Worm (Caenorhabditis elegans) whole organism, late embryonic: ENCODE results near the gene pptr-1.

Source experiments
- C38D4.7 ChIP-seq: fragments of 200-800 bp; sonication (Bioruptor generic); optimal IDR thresholded peaks from 2 replicates; lab custom pipeline; 2018; ENCODE audit warnings: mild to moderate bottlenecking, missing genetic modification characterization, moderate library complexity, missing compliant biosample characterization
- K09A11.1 ChIP-seq: sonication (generic microtip); optimal IDR thresholded peaks from 2 replicates; lab custom pipeline; 2017; ENCODE audit warnings: antibody characterized with exemption, mild to moderate bottlenecking, missing genetic modification characterization, missing compliant biosample characterization; ENCODE audit not compliant: insufficient read depth
- T23F11.4 ChIP-seq: fragments of 200-800 bp; sonication (Bioruptor generic); optimal IDR thresholded peaks from 2 replicates; lab custom pipeline; 2018; ENCODE audit warnings: mild to moderate bottlenecking, missing genetic modification characterization, missing compliant biosample characterization
- ama-1 ChIP-seq: fragments of 150-350 bp; optimal IDR thresholded peaks from 2 replicates; lab custom pipeline; 2014
- ceh-19 ChIP-seq: fragments of 200-800 bp; sonication (Bioruptor generic); optimal IDR thresholded peaks from 2 replicates; lab custom pipeline; 2018; ENCODE audit warnings: mild to moderate bottlenecking, missing genetic modification characterization, missing compliant biosample characterization
- ceh-22 ChIP-seq: sonication (generic microtip); optimal IDR thresholded peaks from 2 replicates; lab custom pipeline; 2017; ENCODE audit warnings: missing biosample characterization, missing genetic modification characterization
- ceh-31 ChIP-seq: sonication (generic microtip); optimal IDR thresholded peaks from 2 replicates; lab custom pipeline; 2016; ENCODE audit warnings: missing genetic modification characterization, missing compliant biosample characterization
- ceh-34 ChIP-seq: sonication (generic microtip); optimal IDR thresholded peaks from 2 replicates; lab custom pipeline; 2016; ENCODE audit warnings: mild to moderate bottlenecking, missing genetic modification characterization, missing compliant biosample characterization
- ceh-45 ChIP-seq: fragments of 200-800 bp; sonication (Bioruptor generic); IDR thresholded peaks from 2 replicates; pipeline ENCODE4 v1.3.6; 2022; ENCODE audit warnings: missing genetic modification reagents, missing genetic modification characterization, missing compliant biosample characterization
- ceh-6 ChIP-seq: fragments of 200-800 bp; sonication (Bioruptor generic); optimal IDR thresholded peaks from 2 replicates; lab custom pipeline; 2018; ENCODE audit warnings: mild to moderate bottlenecking, missing genetic modification characterization, missing compliant biosample characterization
- ceh-9 ChIP-seq: sonication (generic microtip); optimal IDR thresholded peaks from 2 replicates; lab custom pipeline; 2016; ENCODE audit warnings: mild to moderate bottlenecking, missing genetic modification characterization, inconsistent platforms, missing compliant biosample characterization
- che-1 ChIP-seq: sonication (generic microtip); optimal IDR thresholded peaks from 2 replicates; lab custom pipeline; 2016; ENCODE audit warnings: mild to moderate bottlenecking, missing genetic modification characterization, missing compliant biosample characterization
- dve-1 ChIP-seq: sonication (generic microtip); optimal IDR thresholded peaks from 2 replicates; lab custom pipeline; 2017; ENCODE audit warnings: antibody characterized with exemption, mild to moderate bottlenecking, missing genetic modification characterization, missing compliant biosample characterization
- elt-2 ChIP-seq: sonication (generic microtip); optimal IDR thresholded peaks from 2 replicates; lab custom pipeline; 2016; ENCODE audit warnings: missing genetic modification reagents, missing genetic modification characterization, missing compliant biosample characterization
- elt-4 ChIP-seq: sonication (generic microtip); optimal IDR thresholded peaks from 2 replicates; lab custom pipeline; 2016; ENCODE audit warnings: missing genetic modification characterization, missing compliant biosample characterization
- ets-4 ChIP-seq: sonication (generic microtip); optimal IDR thresholded peaks from 2 replicates; lab custom pipeline; 2016; ENCODE audit warnings: missing genetic modification characterization, missing compliant biosample characterization
- eyg-1 ChIP-seq: sonication (generic microtip); optimal IDR thresholded peaks from 2 replicates; lab custom pipeline; 2016; ENCODE audit warnings: missing genotype, missing genetic modification characterization, missing compliant biosample characterization
- fax-1 ChIP-seq: sonication (generic microtip); optimal IDR thresholded peaks from 2 replicates; lab custom pipeline; 2016; ENCODE audit warnings: missing genotype, missing genetic modification characterization, missing compliant biosample characterization
- fkh-6 ChIP-seq: sonication (generic microtip); optimal IDR thresholded peaks from 2 replicates; lab custom pipeline; 2016; ENCODE audit warnings: missing genetic modification characterization, missing compliant biosample characterization
- hlh-13 ChIP-seq: fragments of 200-800 bp; sonication (Bioruptor generic); optimal IDR thresholded peaks from 2 replicates; lab custom pipeline; 2018; ENCODE audit warnings: mild to moderate bottlenecking, missing genetic modification characterization, missing compliant biosample characterization
- hlh-15 ChIP-seq: sonication (generic microtip); optimal IDR thresholded peaks from 2 replicates; lab custom pipeline; 2016; ENCODE audit warnings: missing genetic modification characterization, missing compliant biosample characterization
- hlh-6 ChIP-seq: sonication (generic microtip); optimal IDR thresholded peaks from 2 replicates; lab custom pipeline; 2016; ENCODE audit warnings: missing genotype, missing genetic modification characterization, missing compliant biosample characterization
- hlh-8 ChIP-seq: sonication (generic microtip); optimal IDR thresholded peaks from 2 replicates; lab custom pipeline; 2016; ENCODE audit warnings: missing genotype, missing genetic modification characterization, missing compliant biosample characterization
- lim-6 ChIP-seq: sonication (generic microtip); optimal IDR thresholded peaks from 2 replicates; lab custom pipeline; 2016; ENCODE audit warnings: missing genetic modification characterization, missing compliant biosample characterization
- mec-3 ChIP-seq: sonication (generic microtip); optimal IDR thresholded peaks from 2 replicates; lab custom pipeline; 2016; ENCODE audit warnings: borderline replicate concordance, missing genetic modification characterization, missing compliant biosample characterization
- nfya-1 ChIP-seq: sonication (generic microtip); optimal IDR thresholded peaks from 2 replicates; lab custom pipeline; 2017; ENCODE audit warnings: missing genetic modification characterization, mild to moderate bottlenecking, missing compliant biosample characterization, antibody characterized with exemption, moderate library complexity
- nhr-11 ChIP-seq: fragments of 150-350 bp; optimal IDR thresholded peaks from 2 replicates; lab custom pipeline; 2014; ENCODE audit warnings: missing biosample characterization, missing genetic modification characterization
- pat-9 ChIP-seq: fragments of 200-800 bp; sonication (Bioruptor generic); optimal IDR thresholded peaks from 2 replicates; lab custom pipeline; 2018; ENCODE audit warnings: mild to moderate bottlenecking, missing genetic modification characterization, moderate library complexity, missing compliant biosample characterization
- pax-1 ChIP-seq: fragments of 150-350 bp; optimal IDR thresholded peaks from 2 replicates; lab custom pipeline; 2014; ENCODE audit warnings: missing biosample characterization, missing genetic modification characterization
- pha-2 ChIP-seq: sonication (generic microtip); optimal IDR thresholded peaks from 2 replicates; lab custom pipeline; 2017; ENCODE audit warnings: mild to moderate bottlenecking, missing genetic modification characterization, missing compliant biosample characterization
- pha-4 ChIP-seq: fragments of 150-350 bp; optimal IDR thresholded peaks from 2 replicates; lab custom pipeline; 2018; ENCODE audit warnings: missing biosample characterization, missing genetic modification reagents, missing genetic modification characterization
- pqm-1 ChIP-seq: sonication (generic microtip); optimal IDR thresholded peaks from 2 replicates; lab custom pipeline; 2016; ENCODE audit warnings: missing genetic modification characterization, missing compliant biosample characterization
- sdc-2 ChIP-seq: sonication (generic microtip); optimal IDR thresholded peaks from 2 replicates; lab custom pipeline; 2016; ENCODE audit warnings: missing genotype, missing genetic modification characterization, missing compliant biosample characterization
- sox-2 ChIP-seq: fragments of 200-800 bp; sonication (Bioruptor generic); IDR thresholded peaks from 2 replicates; pipeline ENCODE4 v1.3.6; 2022; ENCODE audit warnings: missing genetic modification reagents, missing genetic modification characterization, missing compliant biosample characterization
- sox-4 ChIP-seq: sonication (generic microtip); optimal IDR thresholded peaks from 2 replicates; lab custom pipeline; 2017; ENCODE audit warnings: mild to moderate bottlenecking, missing genetic modification characterization, inconsistent platforms, missing compliant biosample characterization
- syd-9 ChIP-seq: sonication (generic microtip); optimal IDR thresholded peaks from 2 replicates; lab custom pipeline; 2016; ENCODE audit warnings: mild to moderate bottlenecking, missing genetic modification characterization, moderate library complexity, missing compliant biosample characterization
- ttx-3 ChIP-seq: sonication (generic microtip); optimal IDR thresholded peaks from 2 replicates; lab custom pipeline; 2016; ENCODE audit warnings: missing genetic modification reagents, missing genetic modification characterization, missing compliant biosample characterization
- unc-3 ChIP-seq, 2 experiments: fragments of 200-800 bp in 1 of 2; sonication (Bioruptor generic) in 1 of 2; sonication (generic microtip) in 1 of 2; conservative IDR thresholded peaks in 1 of 2; optimal IDR thresholded peaks in 1 of 2; 2 replicates each; pipeline versions ENCODE4 v1.3.6 to Lab custom; 2016 to 2022; ENCODE audit warnings: missing compliant biosample characterization in 2 of 2, missing genetic modification characterization in 2 of 2, missing genetic modification reagents in 1 of 2
- unc-42 ChIP-seq: sonication (generic microtip); optimal IDR thresholded peaks from 2 replicates; lab custom pipeline; 2016; ENCODE audit warnings: missing genotype, missing genetic modification characterization, missing compliant biosample characterization
- unc-55 ChIP-seq: sonication (generic microtip); optimal IDR thresholded peaks from 2 replicates; lab custom pipeline; 2017; ENCODE audit warnings: missing biosample characterization, missing genetic modification reagents, missing genetic modification characterization
- unc-86 ChIP-seq: sonication (generic microtip); optimal IDR thresholded peaks from 2 replicates; lab custom pipeline; 2016; ENCODE audit warnings: missing genetic modification characterization, missing compliant biosample characterization
- zip-5 ChIP-seq: sonication (generic microtip); optimal IDR thresholded peaks from 2 replicates; lab custom pipeline; 2016; ENCODE audit warnings: missing genetic modification characterization, missing compliant biosample characterization

pptr-1 gene

DNA sequence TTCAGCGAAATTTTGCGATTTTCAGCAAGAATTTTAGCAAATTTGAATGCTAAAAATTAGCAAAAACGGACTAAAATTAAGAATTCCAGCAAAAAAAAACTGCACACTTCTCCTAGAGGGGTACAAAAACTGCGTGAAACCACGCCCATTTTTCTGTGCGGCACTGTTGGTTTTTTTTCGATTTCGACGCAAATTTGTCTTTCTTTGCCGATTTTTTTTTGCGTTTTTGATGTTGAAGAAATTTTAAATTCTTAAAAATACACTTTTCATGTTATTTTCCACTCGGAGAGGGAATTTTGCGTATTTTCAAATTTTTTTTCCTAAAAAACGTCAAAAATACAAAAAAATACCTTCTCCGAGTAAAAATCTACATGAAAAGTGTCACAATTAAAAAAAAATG lies 46.7 kb downstream of the pptr-1 start, which contains the start of gene syp-1:
syp-1 (plus strand) TSS at position 301 of the 400 bp plus-strand sequence.
- TF ChIP-seq ceh-6 (no peak), pax-1 (no peak)

DNA sequence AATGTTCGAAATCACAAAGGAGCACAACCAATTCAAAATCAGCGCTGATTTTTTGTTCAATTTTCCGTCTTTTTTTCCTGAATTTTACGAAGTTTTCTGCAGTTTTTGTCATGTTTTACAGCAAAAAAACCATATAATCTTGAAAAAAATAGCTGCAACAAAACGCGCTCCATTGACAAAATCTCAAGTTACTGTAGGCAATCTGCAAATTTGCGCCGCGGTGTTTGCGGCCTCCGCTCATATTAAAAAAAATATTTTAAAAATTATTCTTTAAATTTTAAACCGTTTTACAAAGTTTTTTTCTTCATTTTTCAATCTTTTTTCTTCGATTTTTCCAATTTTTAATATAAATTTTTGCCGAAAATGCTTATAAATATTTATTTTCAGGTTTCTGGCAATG lies 48.0 kb downstream of the pptr-1 start:
- TF ChIP-seq ceh-34 (tag; lab: Kevin White, UChicago) (no peak), ceh-19 (GFP tag; lab: Kevin White, UChicago) (no peak), hlh-8 (tag; lab: Kevin White, UChicago) (no peak), mec-3 (tag; lab: Kevin White, UChicago) (no peak)

ce11 chrV:16406357-16406756 lies 49.0 kb downstream of the pptr-1 start:
- TF ChIP-seq K09A11.1 (tag; lab: Kevin White, UChicago), result no peak
- no peak for TF ChIP-seq ceh-31 (tag; lab: Kevin White, UChicago)

- TF ChIP-seq ceh-45 (GFP tag; lab: Robert Waterston, UW), result no peak
- TF ChIP-seq pha-2, result no peak
- TF ChIP-seq ceh-9 (tag; lab: Kevin White, UChicago), result no peak
- no peak for TF ChIP-seq ttx-3 (tag; lab: Kevin White, UChicago)
- TF ChIP-seq unc-42 (tag; lab: Kevin White, UChicago), result no peak
- no peak for TF ChIP-seq hlh-6 (tag; lab: Kevin White, UChicago)
- no peak for TF ChIP-seq ama-1 (lab: Kevin White, UChicago)
- no peak for TF ChIP-seq C38D4.7
- TF ChIP-seq dve-1, result no peak
- TF ChIP-seq unc-55 (GFP tag; lab: Kevin White, UChicago), result no peak
- no peak for TF ChIP-seq zip-5 (tag; lab: Kevin White, UChicago)
- no peak for TF ChIP-seq nhr-11 (tag; lab: Kevin White, UChicago)
- no peak for TF ChIP-seq sdc-2 (tag; lab: Kevin White, UChicago)
- no peak for TF ChIP-seq sox-4 (tag; lab: Kevin White, UChicago)
Observed at ce11 chrV:16407663-16408062, 50.3 kb downstream of the pptr-1 start, which contains the start of gene F26D2.3. F26D2.3 (plus strand) TSS chrV:16407963.

ce11 chrV:16410521-16410920 lies 53.2 kb downstream of the pptr-1 start, which contains the start of gene srh-145:
srh-145 (plus strand) TSS chrV:16410713.
- TF ChIP-seq ama-1 (lab: Kevin White, UChicago), result no peak
- TF ChIP-seq ceh-19 (GFP tag; lab: Kevin White, UChicago), result no peak
- TF ChIP-seq unc-3 (GFP tag; conservative IDR thresholded peaks at IDR 0.05; lab: Robert Waterston, UW), result no peak
- TF ChIP-seq unc-3 (tag; optimal IDR thresholded peaks at IDR 0.05; lab: Kevin White, UChicago), result no peak
- TF ChIP-seq hlh-15, result no peak
- TF ChIP-seq T23F11.4 (GFP tag; lab: Kevin White, UChicago), result no peak
- TF ChIP-seq hlh-6 (tag; lab: Kevin White, UChicago), result no peak
- no peak for TF ChIP-seq pqm-1 (tag; lab: Kevin White, UChicago)
- TF ChIP-seq ets-4 (tag; lab: Kevin White, UChicago), result no peak
- no peak for TF ChIP-seq fax-1 (tag; lab: Kevin White, UChicago)
- TF ChIP-seq elt-4 (tag; lab: Kevin White, UChicago), result no peak
- no peak for TF ChIP-seq elt-2 (tag; lab: Kevin White, UChicago)
- no peak for TF ChIP-seq pax-1
- TF ChIP-seq ceh-45 (GFP tag; lab: Robert Waterston, UW), result no peak

DNA sequence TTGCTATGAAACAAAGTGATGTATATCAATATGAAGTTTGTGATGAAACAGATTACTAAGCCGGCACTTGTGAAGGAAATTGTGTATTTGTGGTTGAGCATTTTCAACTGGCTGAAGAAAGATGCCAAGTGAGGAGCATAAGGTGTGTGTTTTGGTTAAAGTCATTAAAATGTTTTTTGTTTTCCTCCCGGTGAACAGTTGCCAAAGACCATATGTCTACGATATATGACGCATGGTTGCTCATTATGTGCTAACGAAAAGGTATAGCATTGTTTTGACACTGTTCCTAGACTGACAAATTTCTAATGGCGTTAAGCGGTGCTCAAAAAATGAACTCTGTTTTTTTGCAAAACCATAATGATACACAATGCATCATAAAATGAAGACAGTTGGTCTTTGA lies 59.7 kb downstream of the pptr-1 start, which contains the start of gene str-55:
str-55 (minus strand) TSS at position 101 of the 400 bp plus-strand sequence.
- TF ChIP-seq pat-9 (tag; lab: Kevin White, UChicago), result no peak
- TF ChIP-seq unc-3 (GFP tag; conservative IDR thresholded peaks at IDR 0.05; lab: Robert Waterston, UW), result no peak
- no peak for TF ChIP-seq unc-3 (tag; optimal IDR thresholded peaks at IDR 0.05; lab: Kevin White, UChicago)
- TF ChIP-seq fkh-6 (tag; lab: Kevin White, UChicago), result no peak
- TF ChIP-seq lim-6 (tag; lab: Kevin White, UChicago), result no peak
- no peak for TF ChIP-seq mec-3 (tag; lab: Kevin White, UChicago)
- TF ChIP-seq nfya-1 (tag; lab: Kevin White, UChicago), result no peak
- TF ChIP-seq sdc-2 (tag; lab: Kevin White, UChicago), result no peak
- no peak for TF ChIP-seq K09A11.1 (tag; lab: Kevin White, UChicago)
- no peak for TF ChIP-seq hlh-6 (tag; lab: Kevin White, UChicago)
- TF ChIP-seq sox-2 (GFP tag; lab: Robert Waterston, UW), result no peak
- TF ChIP-seq ceh-22, result no peak
- no peak for TF ChIP-seq unc-86 (tag; lab: Kevin White, UChicago)
- no peak for TF ChIP-seq hlh-13
- TF ChIP-seq eyg-1 (tag; lab: Kevin White, UChicago), result no peak
- TF ChIP-seq pha-4 (tag; lab: Kevin White, UChicago), result no peak
- no peak for TF ChIP-seq che-1
- no peak for TF ChIP-seq syd-9 (tag; lab: Kevin White, UChicago)
